Fruit fly (Drosophila melanogaster) whole organism, prepupa: ENCODE results near the gene CG15824.

Experiments
- Blimp-1 ChIP-seq: fragments of 200-800 bp; sonication (Bioruptor generic); optimal IDR thresholded peaks from 3 replicates; lab custom pipeline; 2017; ENCODE audit warnings: missing biosample characterization, missing genetic modification characterization, mild to moderate bottlenecking, moderate library complexity, missing genetic modification reagents
- CG10669 ChIP-seq: fragments of 200-800 bp; sonication (Bioruptor generic); optimal IDR thresholded peaks from 3 replicates; lab custom pipeline; 2018; ENCODE audit warnings: missing biosample characterization, mild to moderate bottlenecking, missing genetic modification characterization, moderate library complexity
- CG11294 ChIP-seq: fragments of 200-800 bp; sonication (Bioruptor generic); IDR thresholded peaks from 2 replicates; pipeline ENCODE4 v1.3.6; 2022; ENCODE audit warnings: missing biosample characterization, missing genetic modification characterization
- CG11762 ChIP-seq: fragments of 200-800 bp; sonication (Bioruptor generic); optimal IDR thresholded peaks from 3 replicates; lab custom pipeline; 2016; ENCODE audit warnings: missing biosample characterization, missing genetic modification characterization; ENCODE audit not compliant: insufficient read depth
- CG11902 ChIP-seq: fragments of 200-800 bp; sonication (Bioruptor generic); optimal IDR thresholded peaks from 3 replicates; lab custom pipeline; 2016; ENCODE audit warnings: missing biosample characterization, missing genetic modification characterization
- CG15336 ChIP-seq: fragments of 200-800 bp; sonication (Bioruptor generic); IDR thresholded peaks from 2 replicates; pipeline ENCODE4 v1.3.6; 2022; ENCODE audit warnings: missing biosample characterization, missing genetic modification characterization
- CG1621 ChIP-seq: fragments of 200-800 bp; sonication (Bioruptor generic); optimal IDR thresholded peaks from 3 replicates; lab custom pipeline; 2018; ENCODE audit warnings: missing biosample characterization, mild to moderate bottlenecking, missing genetic modification characterization
- CG16779 ChIP-seq: fragments of 200-800 bp; sonication (Bioruptor generic); optimal IDR thresholded peaks from 3 replicates; lab custom pipeline; 2017; ENCODE audit warnings: missing biosample characterization, mild to moderate bottlenecking, missing genetic modification characterization
- CG3032 ChIP-seq: fragments of 200-800 bp; optimal IDR thresholded peaks from 2 replicates; lab custom pipeline; 2019; ENCODE audit warnings: missing biosample characterization, mild to moderate bottlenecking, missing genetic modification characterization, moderate library complexity
- CG31627 ChIP-seq: fragments of 200-800 bp; sonication (Bioruptor generic); optimal IDR thresholded peaks from 3 replicates; lab custom pipeline; 2016; ENCODE audit warnings: missing biosample characterization, missing genetic modification characterization
- CG32006 ChIP-seq: fragments of 200-800 bp; sonication (Bioruptor generic); optimal IDR thresholded peaks from 3 replicates; lab custom pipeline; 2017; ENCODE audit warnings: missing biosample characterization, mild to moderate bottlenecking, missing genetic modification characterization
- CG3919 ChIP-seq: fragments of 200-800 bp; sonication (Bioruptor generic); optimal IDR thresholded peaks from 3 replicates; lab custom pipeline; 2016; ENCODE audit warnings: missing biosample characterization, missing genetic modification characterization
- CG4318 ChIP-seq: fragments of 200-800 bp; sonication (Bioruptor generic); optimal IDR thresholded peaks from 3 replicates; lab custom pipeline; 2017; ENCODE audit warnings: missing biosample characterization, mild to moderate bottlenecking, missing genetic modification characterization
- CG6163 ChIP-seq: fragments of 200-800 bp; sonication (Bioruptor generic); IDR thresholded peaks from 3 replicates; pipeline ENCODE4 v1.3.6; 2022; ENCODE audit warnings: missing biosample characterization, missing genetic modification characterization
- CG6276 ChIP-seq: fragments of 200-800 bp; sonication (Bioruptor generic); optimal IDR thresholded peaks from 2 replicates; lab custom pipeline; 2017; ENCODE audit warnings: missing biosample characterization, mild to moderate bottlenecking, missing genetic modification characterization
- CG6808 ChIP-seq: fragments of 200-800 bp; sonication (Bioruptor generic); optimal IDR thresholded peaks from 3 replicates; lab custom pipeline; 2017; ENCODE audit warnings: missing biosample characterization, missing genetic modification characterization, mild to moderate bottlenecking, moderate library complexity, missing genetic modification reagents
- CG6854 ChIP-seq: fragments of 200-800 bp; sonication (Bioruptor generic); optimal IDR thresholded peaks from 2 replicates; lab custom pipeline; 2017; ENCODE audit warnings: missing biosample characterization, mild to moderate bottlenecking, missing genetic modification characterization
- CG7368 ChIP-seq: fragments of 200-800 bp; sonication (Bioruptor generic); optimal IDR thresholded peaks from 3 replicates; lab custom pipeline; 2016; ENCODE audit warnings: missing biosample characterization, missing genetic modification characterization
- CG8119 ChIP-seq: fragments of 200-800 bp; sonication (Bioruptor generic); IDR thresholded peaks from 3 replicates; pipeline ENCODE4 v1.3.6; 2022; ENCODE audit warnings: missing biosample characterization, missing genetic modification characterization
- CG8319 ChIP-seq: fragments of 200-800 bp; sonication (Bioruptor generic); optimal IDR thresholded peaks from 3 replicates; lab custom pipeline; 2016; ENCODE audit warnings: missing biosample characterization, missing genetic modification characterization
- CG9139 ChIP-seq: fragments of 200-800 bp; sonication (Bioruptor generic); optimal IDR thresholded peaks from 3 replicates; lab custom pipeline; 2017; ENCODE audit warnings: missing biosample characterization, mild to moderate bottlenecking, missing genetic modification characterization
- Eip75B ChIP-seq: fragments of 200-800 bp; sonication (Bioruptor generic); optimal IDR thresholded peaks from 3 replicates; lab custom pipeline; 2016; ENCODE audit warnings: missing biosample characterization, missing genetic modification characterization
- Eip78C ChIP-seq: fragments of 200-800 bp; sonication (Bioruptor generic); peaks from one replicate; lab custom pipeline; 2016; ENCODE audit warnings: missing biosample characterization, missing genetic modification characterization
- Ets21C ChIP-seq: fragments of 200-800 bp; sonication (Bioruptor generic); optimal IDR thresholded peaks from 3 replicates; lab custom pipeline; 2016; ENCODE audit warnings: missing biosample characterization, missing genetic modification characterization
- Ets96B ChIP-seq: fragments of 200-800 bp; optimal IDR thresholded peaks from 2 replicates; lab custom pipeline; 2019; ENCODE audit warnings: missing biosample characterization, mild to moderate bottlenecking, missing genetic modification characterization, moderate library complexity
- Gug ChIP-seq: fragments of 200-800 bp; sonication (Bioruptor generic); IDR thresholded peaks from 2 replicates; pipeline ENCODE4 v1.3.6; 2022; ENCODE audit warnings: missing biosample characterization, missing genetic modification characterization
- Hr38 ChIP-seq: sonication (Bioruptor generic); optimal IDR thresholded peaks from 2 replicates; lab custom pipeline; 2016; ENCODE audit warnings: missing biosample characterization, missing genetic modification characterization
- Hr39 ChIP-seq: fragments of 200-800 bp; sonication (Bioruptor generic); optimal IDR thresholded peaks from 2 replicates; lab custom pipeline; 2016; ENCODE audit warnings: missing biosample characterization, missing genetic modification characterization
- Lpt ChIP-seq: fragments of 200-800 bp; sonication (Bioruptor generic); optimal IDR thresholded peaks from 3 replicates; lab custom pipeline; 2016; ENCODE audit warnings: missing biosample characterization, missing genetic modification characterization
- Met ChIP-seq: fragments of 200-800 bp; sonication (Bioruptor generic); optimal IDR thresholded peaks from 3 replicates; lab custom pipeline; 2016; ENCODE audit warnings: missing biosample characterization, missing genetic modification characterization
- OdsH ChIP-seq: fragments of 200-800 bp; sonication (Bioruptor generic); optimal IDR thresholded peaks from 3 replicates; lab custom pipeline; 2016; ENCODE audit warnings: missing biosample characterization, missing genetic modification characterization
- Smox ChIP-seq: fragments of 200-800 bp; sonication (Bioruptor generic); optimal IDR thresholded peaks from 3 replicates; lab custom pipeline; 2016; ENCODE audit warnings: missing biosample characterization, missing genetic modification characterization
- Sox102F ChIP-seq: fragments of 200-800 bp; sonication (Bioruptor generic); optimal IDR thresholded peaks from 2 replicates; lab custom pipeline; 2016; ENCODE audit warnings: missing biosample characterization, mild to moderate bottlenecking, missing genetic modification characterization
- Sox14 ChIP-seq: fragments of 200-800 bp; sonication (Bioruptor generic); optimal IDR thresholded peaks from 3 replicates; lab custom pipeline; 2016; ENCODE audit warnings: missing biosample characterization, missing genetic modification characterization
- Sox15 ChIP-seq: fragments of 200-800 bp; sonication (Bioruptor generic); optimal IDR thresholded peaks from 3 replicates; lab custom pipeline; 2016; ENCODE audit warnings: missing biosample characterization, missing genetic modification characterization
- achi ChIP-seq: fragments of 200-800 bp; sonication (Bioruptor generic); optimal IDR thresholded peaks from 3 replicates; lab custom pipeline; 2016; ENCODE audit warnings: missing biosample characterization, missing genetic modification characterization
- acj6 ChIP-seq: fragments of 200-800 bp; sonication (Bioruptor generic); optimal IDR thresholded peaks from 3 replicates; lab custom pipeline; 2016; ENCODE audit warnings: missing biosample characterization, missing genetic modification characterization
- cyc ChIP-seq: fragments of 200-800 bp; sonication (Bioruptor generic); optimal IDR thresholded peaks from 3 replicates; lab custom pipeline; 2016; ENCODE audit warnings: missing biosample characterization, missing genetic modification characterization
- dac ChIP-seq: fragments of 200-800 bp; sonication (Bioruptor generic); optimal IDR thresholded peaks from 2 replicates; lab custom pipeline; 2017; ENCODE audit warnings: missing biosample characterization, mild to moderate bottlenecking, missing genetic modification characterization
- dsx ChIP-seq: fragments of 200-800 bp; optimal IDR thresholded peaks from 3 replicates; lab custom pipeline; 2019; ENCODE audit warnings: missing biosample characterization, mild to moderate bottlenecking, missing genetic modification characterization, moderate library complexity; ENCODE audit not compliant: poor library complexity, severe bottlenecking
- esn ChIP-seq: fragments of 200-800 bp; sonication (Bioruptor generic); optimal IDR thresholded peaks from 2 replicates; lab custom pipeline; 2016; ENCODE audit warnings: missing biosample characterization, mild to moderate bottlenecking, missing genetic modification characterization, moderate library complexity
- fd59A ChIP-seq: fragments of 200-800 bp; sonication (Bioruptor generic); optimal IDR thresholded peaks from 2 replicates; lab custom pipeline; 2017; ENCODE audit warnings: missing biosample characterization, mild to moderate bottlenecking, missing genetic modification characterization, missing genetic modification reagents
- fkh ChIP-seq: fragments of 200-800 bp; sonication (Bioruptor generic); optimal IDR thresholded peaks from 3 replicates; lab custom pipeline; 2017; ENCODE audit warnings: missing biosample characterization, mild to moderate bottlenecking, missing genetic modification characterization, moderate library complexity
- lz ChIP-seq: fragments of 200-800 bp; sonication (Bioruptor generic); optimal IDR thresholded peaks from 3 replicates; lab custom pipeline; 2016; ENCODE audit warnings: missing biosample characterization, missing genetic modification characterization
- net ChIP-seq: fragments of 200-800 bp; sonication (Bioruptor generic); optimal IDR thresholded peaks from 3 replicates; lab custom pipeline; 2016; ENCODE audit warnings: missing biosample characterization, missing genetic modification characterization
- pdm3 ChIP-seq: fragments of 200-800 bp; sonication (Bioruptor generic); optimal IDR thresholded peaks from 3 replicates; lab custom pipeline; 2016; ENCODE audit warnings: missing biosample characterization, missing genetic modification characterization
- salr ChIP-seq, 2 experiments: fragments of 200-800 bp; sonication (Bioruptor generic); optimal IDR thresholded peaks; 3 replicates each; lab custom pipeline; 2016 to 2018; ENCODE audit warnings: missing biosample characterization in 2 of 2, missing genetic modification characterization in 2 of 2, mild to moderate bottlenecking in 1 of 2
- spab ChIP-seq: fragments of 200-800 bp; sonication (Bioruptor generic); optimal IDR thresholded peaks from 2 replicates; lab custom pipeline; 2017; ENCODE audit warnings: missing biosample characterization, mild to moderate bottlenecking, missing genetic modification characterization, missing genetic modification reagents
- ss ChIP-seq, 2 experiments: fragments of 200-800 bp; sonication (Bioruptor generic); optimal IDR thresholded peaks; 2 replicates in 1 of 2; 3 replicates in 1 of 2; lab custom pipeline; 2017 to 2018; ENCODE audit warnings: mild to moderate bottlenecking in 2 of 2, missing biosample characterization in 2 of 2, missing genetic modification characterization in 2 of 2, moderate library complexity in 1 of 2
- svp ChIP-seq: fragments of 200-800 bp; sonication (Bioruptor generic); peaks from one replicate; lab custom pipeline; 2016; ENCODE audit warnings: missing biosample characterization, missing genetic modification characterization
- topi ChIP-seq: fragments of 200-800 bp; sonication (Bioruptor generic); optimal IDR thresholded peaks from 3 replicates; lab custom pipeline; 2016; ENCODE audit warnings: missing biosample characterization, missing genetic modification characterization
- vri ChIP-seq: fragments of 200-800 bp; sonication (Bioruptor generic); optimal IDR thresholded peaks from 3 replicates; lab custom pipeline; 2016; ENCODE audit warnings: missing biosample characterization, mild to moderate bottlenecking, missing genetic modification characterization

Gene CG15824

dm6 chr2L:857897-858517 lies 26.9 kb downstream of the CG15824 start:
- TF ChIP-seq Ets21C, result no peak
- no peak for TF ChIP-seq net (GFP tag; lab: Kevin White, UChicago)
- TF ChIP-seq CG15336 (GFP tag; lab: Robert Waterston, UW), result no peak
- no peak for TF ChIP-seq CG4318 (GFP tag; lab: Kevin White, UChicago)
- no peak for TF ChIP-seq fd59A (GFP tag; lab: Kevin White, UChicago)
- no peak for TF ChIP-seq Hr38 (GFP tag; lab: Kevin White, UChicago)
- TF ChIP-seq vri (GFP tag; lab: Kevin White, UChicago), result peak; percentile 45
- TF ChIP-seq CG10669, result no peak
- no peak for TF ChIP-seq fkh
- TF ChIP-seq Eip75B (GFP tag; lab: Kevin White, UChicago), result peak; percentile 39
- no peak for TF ChIP-seq CG11294 (GFP tag; lab: Robert Waterston, UW)
- TF ChIP-seq dsx (GFP tag; lab: Kevin White, UChicago), result no peak
- TF ChIP-seq CG6808 (GFP tag; lab: Kevin White, UChicago), result no peak
- peak; percentile 60 for TF ChIP-seq svp (GFP tag; lab: Kevin White, UChicago)
- TF ChIP-seq CG9139 (GFP tag; lab: Kevin White, UChicago), result no peak
- peak; percentile 56 for TF ChIP-seq OdsH (GFP tag; lab: Kevin White, UChicago)
- TF ChIP-seq spab (GFP tag; lab: Kevin White, UChicago), result no peak
- no peak for TF ChIP-seq CG6854 (GFP tag; lab: Kevin White, UChicago)
- TF ChIP-seq Sox15 (GFP tag; lab: Kevin White, UChicago), result no peak
- peak; percentile 29 for TF ChIP-seq Sox102F
- no peak for TF ChIP-seq CG11902
- TF ChIP-seq CG3919 (GFP tag; lab: Kevin White, UChicago), result peak; percentile 11
- no peak for TF ChIP-seq CG6276
- no peak for TF ChIP-seq Gug
- no peak for TF ChIP-seq cyc (GFP tag; lab: Kevin White, UChicago)
- peak; percentile 7 for TF ChIP-seq Met
- no peak for TF ChIP-seq acj6
- TF ChIP-seq CG11762 (GFP tag; lab: Kevin White, UChicago), result no peak
- peak; percentile 43 for TF ChIP-seq CG31627 (GFP tag; lab: Kevin White, UChicago)
- TF ChIP-seq Hr39 (GFP tag; lab: Kevin White, UChicago), result no peak
- no peak for TF ChIP-seq dac (GFP tag; lab: Kevin White, UChicago)
- no peak for TF ChIP-seq CG1621 (tag; lab: Kevin White, UChicago)
- TF ChIP-seq salr (GFP tag; optimal IDR thresholded peaks at IDR 0.05; lab: Kevin White, UChicago), result no peak
- no peak for TF ChIP-seq CG6163
- TF ChIP-seq CG16779 (tag; lab: Kevin White, UChicago), result peak; percentile 8
- no peak for TF ChIP-seq CG8319
- TF ChIP-seq lz (GFP tag; lab: Kevin White, UChicago), result no peak
- no peak for TF ChIP-seq Lpt (GFP tag; lab: Kevin White, UChicago)
- no peak for TF ChIP-seq achi (GFP tag; lab: Kevin White, UChicago)
- TF ChIP-seq CG3032 (tag; lab: Kevin White, UChicago), result no peak
- no peak for TF ChIP-seq CG32006 (GFP tag; lab: Kevin White, UChicago)
- peak; percentile 14 for TF ChIP-seq CG7368 (GFP tag; lab: Kevin White, UChicago)
- no peak for TF ChIP-seq topi (GFP tag; lab: Kevin White, UChicago)
- TF ChIP-seq pdm3 (GFP tag; lab: Kevin White, UChicago), result peak; percentile 39
- no peak for TF ChIP-seq CG8119 (GFP tag; lab: Robert Waterston, UW)
- TF ChIP-seq ss (GFP tag; optimal IDR thresholded peaks at IDR 0.05; lab: Kevin White, UChicago), result no peak
- TF ChIP-seq Ets96B, result no peak
- TF ChIP-seq Blimp-1 (GFP tag; lab: Kevin White, UChicago), result no peak
- no peak for TF ChIP-seq Smox
- peak; percentile 24 for TF ChIP-seq Sox14 (GFP tag; lab: Kevin White, UChicago)
- TF ChIP-seq esn (GFP tag; lab: Kevin White, UChicago), result peak; percentile 57
- peak; percentile 38 for TF ChIP-seq Eip78C (GFP tag; lab: Kevin White, UChicago)
